Fruit fly (Drosophila melanogaster): ENCODE measurements around the gene dl.

The dl gene

DNA sequence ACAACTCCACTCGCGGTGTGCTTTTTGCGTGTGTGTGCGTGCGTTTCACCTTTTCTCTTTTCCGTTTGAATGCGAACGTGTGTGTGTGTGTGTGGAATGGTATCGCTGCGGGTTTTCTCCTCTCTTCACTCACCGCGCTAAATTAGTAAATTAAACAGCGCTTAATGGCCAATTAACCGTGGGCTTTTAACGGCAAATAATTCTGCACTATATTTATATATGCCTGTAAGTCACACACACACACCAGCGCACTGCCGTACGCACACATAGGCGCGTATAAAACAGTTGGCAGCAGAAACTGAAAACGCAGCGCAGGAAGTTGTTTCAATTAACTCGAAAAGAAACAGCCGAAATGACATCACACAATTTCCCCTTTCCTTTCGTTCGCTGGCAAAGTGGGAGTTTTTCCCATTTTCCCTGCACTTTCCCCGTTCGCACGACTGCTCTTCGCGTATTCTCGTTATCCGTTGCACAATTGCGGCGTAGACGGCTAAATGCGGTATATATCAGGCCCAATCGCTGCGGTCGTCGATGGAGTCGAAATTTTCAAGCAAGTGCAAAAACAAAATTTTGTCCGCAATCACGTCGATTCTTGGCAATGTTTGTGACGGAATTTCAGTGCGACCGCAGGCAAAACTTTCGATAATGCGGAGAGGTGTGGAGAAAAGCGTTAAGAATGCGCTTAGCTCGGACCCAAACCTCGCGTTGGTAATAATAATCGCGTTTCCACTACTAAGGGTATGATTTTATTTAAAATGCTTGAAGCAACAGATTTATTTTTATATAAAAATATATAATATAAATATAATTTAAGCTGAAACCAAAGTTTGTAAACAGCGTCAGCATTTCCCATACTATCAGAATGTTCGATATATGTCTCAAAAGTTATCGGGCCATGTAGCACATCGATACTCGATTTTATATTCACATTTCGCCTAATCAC, 22.7 kb upstream of the dl start, which contains the start of gene BicD (continued):
- TF ChIP-seq CG2199 (GFP tag; IDR thresholded peaks at IDR 0.05) (0 out of 3 replicates have a peak, but pooled peaks have one; percentile 26), CG32532 (GFP tag; IDR thresholded peaks at IDR 0.05) (no peak), CG12391 (tag; optimal IDR thresholded peaks at IDR 0.05) (peak; percentile 53), CrebB (tag; optimal IDR thresholded peaks at IDR 0.05) (peak; percentile 32), CG6765 (GFP tag; optimal IDR thresholded peaks at IDR 0.05) (peak; percentile 0), CG9609 (GFP tag; optimal IDR thresholded peaks at IDR 0.05) (no peak), pros (GFP tag; optimal IDR thresholded peaks at IDR 0.05) (no peak), nerfin-2 (GFP tag; IDR thresholded peaks at IDR 0.05; ENCODE audit: partially characterized antibody) (peak; percentile 45), mld (GFP tag; IDR thresholded peaks at IDR 0.05; ENCODE audit: partially characterized antibody) (no peak), PHDP (tag; optimal IDR thresholded peaks at IDR 0.05) (peak; percentile 5), HmgD (GFP tag; optimal IDR thresholded peaks at IDR 0.05) (no peak), ind (GFP tag; optimal IDR thresholded peaks at IDR 0.05) (no peak), CG3163 (GFP tag; optimal IDR thresholded peaks at IDR 0.05) (peak; percentile 5), CG12769 (tag; optimal IDR thresholded peaks at IDR 0.05) (peak; percentile 54), CG8765 (GFP tag; IDR thresholded peaks at IDR 0.05) (no peak), fd96Cb (tag; optimal IDR thresholded peaks at IDR 0.05) (no peak), CG18599 (GFP tag; optimal IDR thresholded peaks at IDR 0.05) (peak; percentile 26), CG15514 (GFP tag; optimal IDR thresholded peaks at IDR 0.05) (peak; percentile 74), HLH54F (GFP tag; optimal IDR thresholded peaks at IDR 0.05) (no peak), Max (GFP tag; optimal IDR thresholded peaks at IDR 0.05) (no peak), CG10209 (GFP tag; optimal IDR thresholded peaks at IDR 0.05) (no peak), crol (GFP tag; IDR thresholded peaks at IDR 0.05) (no peak), CG17186 (GFP tag; optimal IDR thresholded peaks at IDR 0.05) (peak; percentile 77), nau (GFP tag; optimal IDR thresholded peaks at IDR 0.05) (no peak), B-H1 (GFP tag; IDR thresholded peaks at IDR 0.05) (no peak), CG15696 (tag; optimal IDR thresholded peaks at IDR 0.05) (no peak), CG6689 (GFP tag; IDR thresholded peaks at IDR 0.05) (no peak), gt (GFP tag; IDR thresholded peaks at IDR 0.05) (no peak), odd (GFP tag; optimal IDR thresholded peaks at IDR 0.05) (peak; percentile 31), CG12071 (GFP tag; optimal IDR thresholded peaks at IDR 0.05) (no peak), Dip3 (GFP tag; optimal IDR thresholded peaks at IDR 0.05) (no peak), CG13296 (GFP tag; optimal IDR thresholded peaks at IDR 0.05) (peak; percentile 24), hb (GFP tag; IDR thresholded peaks at IDR 0.05; ENCODE audit: partially characterized antibody) (no peak; the same call in 2 of the 3 replicates), cg (GFP tag; optimal IDR thresholded peaks at IDR 0.05) (peak; percentile 88), dmrt11E (tag; optimal IDR thresholded peaks at IDR 0.05) (no peak), lab (GFP tag; optimal IDR thresholded peaks at IDR 0.05) (peak; percentile 31), Dref (GFP tag; IDR thresholded peaks at IDR 0.05) (peak; percentile 77), CG30020 (tag; optimal IDR thresholded peaks at IDR 0.05) (peak; percentile 67), vnd (GFP tag; IDR thresholded peaks at IDR 0.05; ENCODE audit: partially characterized antibody) (peak; percentile 52; the same call in 2 of the 3 replicates), Sry-δ (GFP tag; optimal IDR thresholded peaks at IDR 0.05) (peak; percentile 56)
